Fruit fly (Drosophila melanogaster) whole organism, embryonic: Measurements from ENCODE around the gene Ada1-2.

Experiments
- CG10267 ChIP-seq: fragments of 200-800 bp; sonication (Bioruptor generic); optimal IDR thresholded peaks from 2 replicates; lab custom pipeline; 2018; ENCODE audit warnings: missing biosample characterization, mild to moderate bottlenecking, missing genetic modification characterization, moderate library complexity
- CG11085 ChIP-seq: fragments of 200-800 bp; sonication (Bioruptor generic); IDR thresholded peaks from 2 replicates; pipeline ENCODE4 v1.3.6; 2022; ENCODE audit warnings: missing biosample characterization, missing genetic modification characterization
- CG11247 ChIP-seq: fragments of 200-800 bp; sonication (Bioruptor generic); IDR thresholded peaks from 2 replicates; pipeline ENCODE4 v1.3.6; 2022; ENCODE audit warnings: missing biosample characterization, missing genetic modification characterization
- CG11456 ChIP-seq: fragments of 200-800 bp; sonication (Bioruptor generic); IDR thresholded peaks from 3 replicates; pipeline ENCODE4 v1.3.6; 2022; ENCODE audit warnings: missing biosample characterization, missing genetic modification characterization
- CG11504 ChIP-seq: fragments of 200-800 bp; sonication (Bioruptor generic); optimal IDR thresholded peaks from 3 replicates; lab custom pipeline; 2019; ENCODE audit warnings: missing biosample characterization, mild to moderate bottlenecking, missing genetic modification characterization, moderate library complexity
- CG12659 ChIP-seq: fragments of 200-800 bp; sonication (Bioruptor generic); optimal IDR thresholded peaks from 3 replicates; lab custom pipeline; 2017; ENCODE audit warnings: mild to moderate bottlenecking, missing biosample characterization, missing genetic modification reagents, missing genetic modification characterization
- CG13296 ChIP-seq: fragments of 200-800 bp; sonication (Bioruptor generic); optimal IDR thresholded peaks from 3 replicates; lab custom pipeline; 2018; ENCODE audit warnings: missing biosample characterization, mild to moderate bottlenecking, missing genetic modification characterization
- CG13624 ChIP-seq: fragments of 200-800 bp; sonication (Bioruptor generic); optimal IDR thresholded peaks from 2 replicates; lab custom pipeline; 2016; ENCODE audit warnings: missing biosample characterization, missing genetic modification characterization
- CG15011 ChIP-seq: fragments of 200-800 bp; sonication (Bioruptor generic); optimal IDR thresholded peaks from 3 replicates; lab custom pipeline; 2018; ENCODE audit warnings: missing biosample characterization, mild to moderate bottlenecking, missing genetic modification characterization
- CG15514 ChIP-seq: fragments of 200-800 bp; sonication (Bioruptor generic); optimal IDR thresholded peaks from 3 replicates; lab custom pipeline; 2017; ENCODE audit warnings: missing biosample characterization, missing genetic modification characterization, mild to moderate bottlenecking, moderate library complexity, missing genetic modification reagents
- CG1603 ChIP-seq: fragments of 200-800 bp; sonication (Bioruptor generic); optimal IDR thresholded peaks from 2 replicates; lab custom pipeline; 2019; ENCODE audit warnings: missing biosample characterization, mild to moderate bottlenecking, missing genetic modification characterization, moderate library complexity
- CG1647 ChIP-seq: fragments of 200-800 bp; sonication (Bioruptor generic); optimal IDR thresholded peaks from 3 replicates; lab custom pipeline; 2016; ENCODE audit warnings: missing biosample characterization, missing genetic modification characterization
- CG17361 ChIP-seq: fragments of 200-800 bp; sonication (Bioruptor generic); IDR thresholded peaks from 3 replicates; pipeline ENCODE4 v1.3.6; 2022; ENCODE audit warnings: missing biosample characterization, missing genetic modification characterization
- CG1792 ChIP-seq: fragments of 200-800 bp; sonication (Bioruptor generic); optimal IDR thresholded peaks from 2 replicates; lab custom pipeline; 2016; ENCODE audit warnings: missing biosample characterization, missing genetic modification characterization
- CG18619 ChIP-seq: fragments of 200-800 bp; sonication (Bioruptor generic); optimal IDR thresholded peaks from 3 replicates; lab custom pipeline; 2017; ENCODE audit warnings: missing biosample characterization, mild to moderate bottlenecking, missing genetic modification characterization
- CG34422 ChIP-seq: fragments of 200-800 bp; sonication (Bioruptor generic); IDR thresholded peaks from 3 replicates; pipeline ENCODE4 v1.3.6; 2022; ENCODE audit warnings: missing biosample characterization, missing genetic modification characterization
- CG4854 ChIP-seq: fragments of 200-800 bp; sonication (Bioruptor generic); optimal IDR thresholded peaks from 2 replicates; lab custom pipeline; 2016; ENCODE audit warnings: missing biosample characterization, missing genetic modification characterization, inconsistent platforms
- CG5180 ChIP-seq: fragments of 200-800 bp; sonication (Bioruptor generic); optimal IDR thresholded peaks from 3 replicates; lab custom pipeline; 2017; ENCODE audit warnings: missing biosample characterization, missing genetic modification characterization, mild to moderate bottlenecking, moderate library complexity, missing genetic modification reagents
- CG8359 ChIP-seq: fragments of 200-800 bp; sonication (Bioruptor generic); optimal IDR thresholded peaks from 2 replicates; lab custom pipeline; 2017; ENCODE audit warnings: missing biosample characterization, mild to moderate bottlenecking, missing genetic modification characterization, borderline replicate concordance
- CG9437 ChIP-seq: fragments of 200-800 bp; sonication (Bioruptor generic); optimal IDR thresholded peaks from 2 replicates; lab custom pipeline; 2018; ENCODE audit warnings: missing biosample characterization, mild to moderate bottlenecking, missing genetic modification characterization
- CG9797 ChIP-seq: fragments of 200-800 bp; sonication (Bioruptor generic); optimal IDR thresholded peaks from 3 replicates; lab custom pipeline; 2018; ENCODE audit warnings: missing biosample characterization, mild to moderate bottlenecking, missing genetic modification characterization
- CG9817 ChIP-seq: fragments of 200-800 bp; sonication (Bioruptor generic); optimal IDR thresholded peaks from 2 replicates; lab custom pipeline; 2018; ENCODE audit warnings: missing biosample characterization, mild to moderate bottlenecking, missing genetic modification characterization, moderate library complexity
- Gsc ChIP-seq: fragments of 200-800 bp; sonication (Bioruptor generic); IDR thresholded peaks from 2 replicates; pipeline ENCODE4 v1.3.6; 2022; ENCODE audit warnings: missing biosample characterization, missing genetic modification characterization
- HLH4C ChIP-seq: fragments of 200-800 bp; sonication (Bioruptor generic); IDR thresholded peaks from 3 replicates; pipeline ENCODE4 v1.3.6; 2022; ENCODE audit warnings: missing biosample characterization, missing genetic modification characterization; ENCODE audit not compliant: partially characterized antibody
- Hmx ChIP-seq: fragments of 200-800 bp; sonication (Bioruptor generic); optimal IDR thresholded peaks from 2 replicates; lab custom pipeline; 2016; ENCODE audit warnings: missing biosample characterization, missing genetic modification characterization
- Hr51 ChIP-seq, 2 experiments: fragments of 200-800 bp; sonication (Bioruptor generic); optimal IDR thresholded peaks; 2 replicates in 1 of 2; 3 replicates in 1 of 2; lab custom pipeline; 2016 to 2018; ENCODE audit warnings: missing biosample characterization in 2 of 2, missing genetic modification characterization in 2 of 2, mild to moderate bottlenecking in 1 of 2, moderate library complexity in 1 of 2
- NC2β ChIP-seq: fragments of 200-800 bp; sonication (Bioruptor generic); optimal IDR thresholded peaks from 2 replicates; lab custom pipeline; 2016; ENCODE audit warnings: missing biosample characterization, missing genetic modification characterization
- Ptx1 ChIP-seq: fragments of 200-800 bp; sonication (Bioruptor generic); IDR thresholded peaks from 2 replicates; pipeline ENCODE4 v1.3.6; 2022; ENCODE audit warnings: missing biosample characterization, missing genetic modification characterization
- YL-1 ChIP-seq: fragments of 200-800 bp; sonication (Bioruptor generic); optimal IDR thresholded peaks from 3 replicates; lab custom pipeline; 2017; ENCODE audit warnings: missing biosample characterization, mild to moderate bottlenecking, missing genetic modification characterization
- amos ChIP-seq: fragments of 200-800 bp; sonication (Bioruptor generic); IDR thresholded peaks from 2 replicates; pipeline ENCODE4 v1.3.6; 2022; ENCODE audit warnings: missing biosample characterization, missing genetic modification characterization; ENCODE audit not compliant: partially characterized antibody
- bowl ChIP-seq: fragments of 200-800 bp; sonication (Bioruptor generic); IDR thresholded peaks from 2 replicates; pipeline ENCODE4 v1.3.6; 2022; ENCODE audit warnings: missing biosample characterization, missing genetic modification characterization
- chif ChIP-seq, 2 experiments: fragments of 200-800 bp; sonication (Bioruptor generic); optimal IDR thresholded peaks; 3 replicates each; lab custom pipeline; 2016; ENCODE audit warnings: missing biosample characterization in 2 of 2, missing genetic modification characterization in 2 of 2
- cwo ChIP-seq: fragments of 200-800 bp; sonication (Bioruptor generic); optimal IDR thresholded peaks from 3 replicates; lab custom pipeline; 2017; ENCODE audit warnings: missing biosample characterization, missing genetic modification characterization, mild to moderate bottlenecking, moderate library complexity, missing genetic modification reagents
- exex ChIP-seq: fragments of 200-800 bp; sonication (Bioruptor generic); optimal IDR thresholded peaks from 4 replicates; lab custom pipeline; 2018; ENCODE audit warnings: missing biosample characterization, mild to moderate bottlenecking, missing genetic modification characterization, moderate library complexity
- gro ChIP-seq: fragments of 200-800 bp; sonication (Bioruptor generic); optimal IDR thresholded peaks from 2 replicates; lab custom pipeline; 2016; ENCODE audit warnings: missing biosample characterization, missing genetic modification characterization
- ind ChIP-seq: fragments of 200-800 bp; sonication (Bioruptor generic); optimal IDR thresholded peaks from 3 replicates; lab custom pipeline; 2016; ENCODE audit warnings: missing biosample characterization, missing genetic modification characterization
- maf-S ChIP-seq: fragments of 200-800 bp; sonication (Bioruptor generic); optimal IDR thresholded peaks from 2 replicates; lab custom pipeline; 2016; ENCODE audit warnings: missing biosample characterization, missing genetic modification characterization
- mirr ChIP-seq: fragments of 200-800 bp; sonication (Bioruptor generic); optimal IDR thresholded peaks from 3 replicates; lab custom pipeline; 2018; ENCODE audit warnings: missing biosample characterization, mild to moderate bottlenecking, missing genetic modification characterization
- nerfin-1 ChIP-seq: fragments of 200-800 bp; sonication (Bioruptor generic); optimal IDR thresholded peaks from 3 replicates; lab custom pipeline; 2019; ENCODE audit warnings: missing biosample characterization, mild to moderate bottlenecking, missing genetic modification characterization, moderate library complexity
- nmo ChIP-seq: fragments of 200-800 bp; sonication (Bioruptor generic); optimal IDR thresholded peaks from 2 replicates; lab custom pipeline; 2018; ENCODE audit warnings: missing biosample characterization, mild to moderate bottlenecking, missing genetic modification characterization, moderate library complexity
- otp ChIP-seq: fragments of 200-800 bp; sonication (Bioruptor generic); IDR thresholded peaks from 3 replicates; pipeline ENCODE4, ENCODE4 v1.3.6; 2022; ENCODE audit warnings: missing biosample characterization, missing genetic modification characterization
- prd ChIP-seq, 3 experiments: fragments of >200 bp in 2 of 3; fragments of 200-800 bp in 1 of 3; sonication (Bioruptor generic) in 1 of 3; optimal IDR thresholded peaks in 2 of 3; IDR thresholded peaks in 1 of 3; 2 replicates in 2 of 3; 3 replicates in 1 of 3; pipeline versions ENCODE4 v1.3.6 to Lab custom; 2017 to 2022; ENCODE audit warnings: missing biosample characterization in 1 of 3, missing genetic modification characterization in 1 of 3
- psq ChIP-seq: fragments of 200-800 bp; sonication (Bioruptor generic); optimal IDR thresholded peaks from 2 replicates; lab custom pipeline; 2017; ENCODE audit warnings: missing biosample characterization, missing genetic modification characterization
- pum ChIP-seq: fragments of 200-800 bp; sonication (Bioruptor generic); optimal IDR thresholded peaks from 2 replicates; lab custom pipeline; 2016; ENCODE audit warnings: missing biosample characterization, missing genetic modification characterization
- sima ChIP-seq: fragments of 200-800 bp; sonication (Bioruptor generic); optimal IDR thresholded peaks from 2 replicates; lab custom pipeline; 2016; ENCODE audit warnings: missing biosample characterization, missing genetic modification characterization
- sisA ChIP-seq: fragments of 200-800 bp; sonication (Bioruptor generic); IDR thresholded peaks from 2 replicates; pipeline ENCODE4 v1.3.6; 2022; ENCODE audit warnings: missing biosample characterization, missing genetic modification characterization
- sr ChIP-seq: fragments of 200-800 bp; sonication (Bioruptor generic); IDR thresholded peaks from 3 replicates; pipeline ENCODE4 v1.3.6; 2022; ENCODE audit warnings: missing biosample characterization, missing genetic modification characterization
- toy ChIP-seq: fragments of 200-800 bp; sonication (Bioruptor generic); IDR thresholded peaks from 2 replicates; pipeline ENCODE4 v1.3.6; 2022; ENCODE audit warnings: missing biosample characterization, missing genetic modification characterization
- ttk ChIP-seq: fragments of 200-800 bp; sonication (Bioruptor generic); IDR thresholded peaks from 2 replicates; pipeline ENCODE4 v2.1.2; 2022; ENCODE audit warnings: missing biosample characterization, missing genetic modification characterization
- vfl ChIP-seq: fragments of 200-800 bp; sonication (Bioruptor generic); optimal IDR thresholded peaks from 2 replicates; lab custom pipeline; 2016; ENCODE audit warnings: missing biosample characterization, missing genetic modification characterization

The Ada1-2 gene

DNA sequence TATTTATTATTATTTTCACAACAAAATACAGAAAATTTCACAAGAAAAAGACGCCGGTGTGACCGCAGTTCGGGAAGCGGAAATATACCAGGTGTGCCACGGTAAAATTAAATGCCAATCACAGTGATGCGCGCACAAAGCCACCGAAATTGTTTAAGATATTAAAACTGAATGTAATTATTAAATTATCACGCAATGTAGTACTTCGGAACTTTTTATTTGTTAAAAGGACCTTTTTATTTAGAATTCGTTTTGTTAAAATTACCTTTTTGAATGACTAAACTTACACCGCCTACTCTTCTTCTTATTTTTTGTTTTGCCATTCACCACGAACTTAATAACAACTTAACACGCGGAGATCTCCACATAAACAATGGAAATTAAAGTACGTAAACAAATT, 4.8 kb upstream of the Ada1-2 start, which contains the start of the genes CG6686 and CG34163 (continued):
- TF ChIP-seq CG12659 (peak; percentile 68), CG9437 (peak; percentile 61), Ptx1 (no peak; the same call in 1 of the 2 replicates), exex (tag; lab: Kevin White, UChicago) (peak; percentile 19), sima (GFP tag; lab: Kevin White, UChicago) (no peak), otp (GFP tag; lab: Robert Waterston, UW) (no peak), sr (no peak), Hmx (GFP tag; lab: Kevin White, UChicago) (peak; percentile 29), CG18619 (GFP tag; lab: Kevin White, UChicago) (no peak), vfl (GFP tag; lab: Kevin White, UChicago) (peak; percentile 41), CG17361 (GFP tag; lab: Robert Waterston, UW) (peak; percentile 61; the same call in 2 of the 3 replicates), CG11247 (GFP tag; lab: Robert Waterston, UW) (no peak), gro (GFP tag; lab: Kevin White, UChicago) (peak; percentile 31), CG11456 (GFP tag; lab: Robert Waterston, UW) (no peak), CG9797 (GFP tag; lab: Kevin White, UChicago) (peak; percentile 74), toy (no peak), amos (GFP tag; lab: Robert Waterston, UW) (0 out of 2 replicates have a peak, but pooled peaks have one; percentile 12), prd (optimal IDR thresholded peaks at IDR 0.05; lab: Kevin White, UChicago) (no peak), prd (GFP tag; IDR thresholded peaks at IDR 0.05; lab: Robert Waterston, UW) (peak; percentile 46; the same call in 1 of the 3 replicates), pum (GFP tag; lab: Kevin White, UChicago) (peak; percentile 37), cwo (GFP tag; lab: Kevin White, UChicago) (no peak), CG10267 (tag; lab: Kevin White, UChicago) (peak; percentile 49), CG11504 (no peak), psq (GFP tag; lab: Kevin White, UChicago) (no peak), sisA (peak; percentile 39; the same call in 1 of the 2 replicates), CG1792 (peak; percentile 8), bowl (no peak), CG15011 (GFP tag; lab: Kevin White, UChicago) (no peak), mirr (GFP tag; lab: Kevin White, UChicago) (no peak), nerfin-1 (tag; lab: Kevin White, UChicago) (peak; percentile 27), CG5180 (GFP tag; lab: Kevin White, UChicago) (no peak), YL-1 (GFP tag; lab: Kevin White, UChicago) (peak; percentile 94), CG1603 (tag; lab: Kevin White, UChicago) (peak; percentile 29), CG15514 (GFP tag; lab: Kevin White, UChicago) (peak; percentile 49), Hr51 (GFP tag; optimal IDR thresholded peaks at IDR 0.05; lab: Kevin White, UChicago) (peak in 1 of 2 experiments; percentile 54), CG9817 (peak; percentile 13), ind (peak; percentile 12), CG4854 (GFP tag; lab: Kevin White, UChicago) (peak; percentile 51), CG13296 (GFP tag; lab: Kevin White, UChicago) (peak; percentile 3), NC2β (peak; percentile 46), ttk (GFP tag; lab: Robert Waterston, UW) (no peak), Gsc (no peak), CG1647 (GFP tag; lab: Kevin White, UChicago) (peak; percentile 8), HLH4C (GFP tag; lab: Robert Waterston, UW) (no peak), CG34422 (GFP tag; lab: Robert Waterston, UW) (peak; percentile 62; the same call in 2 of the 3 replicates), chif (GFP tag; optimal IDR thresholded peaks at IDR 0.05; lab: Kevin White, UChicago) (peak; percentile 31 to 37), maf-S (GFP tag; lab: Kevin White, UChicago) (peak; percentile 30), nmo (GFP tag; lab: Kevin White, UChicago) (peak; percentile 69), CG11085 (GFP tag; lab: Robert Waterston, UW) (no peak), CG8359 (GFP tag; lab: Kevin White, UChicago) (no peak), CG13624 (GFP tag; lab: Kevin White, UChicago) (peak; percentile 65)
